Worm (Caenorhabditis elegans): ENCODE data around the gene hpo-25.

Gene hpo-25

DNA sequence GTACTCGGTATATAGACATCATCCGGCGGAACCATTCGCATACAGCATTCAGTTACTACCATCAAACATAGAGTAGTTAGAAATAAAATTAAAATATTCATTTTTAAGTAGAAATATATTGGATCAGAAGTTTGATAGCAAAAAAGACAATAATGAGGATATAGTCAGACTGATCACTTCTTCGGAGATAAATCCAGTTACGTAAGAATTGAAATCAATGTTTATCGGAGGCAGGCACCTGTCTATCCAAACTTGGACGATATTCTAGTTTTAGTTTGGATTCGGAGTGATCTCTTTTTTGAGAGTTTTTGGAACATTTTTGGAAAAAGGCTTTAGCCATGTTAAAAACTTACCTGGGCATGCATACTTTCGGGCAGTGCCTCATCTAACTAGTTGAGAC is 14.3 kb downstream of the hpo-25 start, which contains the start of gene F16G10.8:
F16G10.8 (minus strand) TSS at position 101 of the 400 bp plus-strand sequence.
- TF ChIP-seq aly-2 (tag; optimal IDR thresholded peaks at IDR 0.05) (no peak), eor-1 (tag; optimal IDR thresholded peaks at IDR 0.05) (no peak), ceh-28 (tag; optimal IDR thresholded peaks at IDR 0.05) (no peak), nhr-28 (tag; optimal IDR thresholded peaks at IDR 0.05) (no peak), nhr-67 (tag; optimal IDR thresholded peaks at IDR 0.05) (no peak), pqm-1 (tag; optimal IDR thresholded peaks at IDR 0.05) (no peak), ZK546.5 (tag; optimal IDR thresholded peaks at IDR 0.05) (no peak), nhr-76 (tag; optimal IDR thresholded peaks at IDR 0.05) (no peak), nhr-77 (tag; optimal IDR thresholded peaks at IDR 0.05) (no peak), nhr-237 (tag; optimal IDR thresholded peaks at IDR 0.05) (no peak), jun-1 (tag; optimal IDR thresholded peaks at IDR 0.05) (no peak), snpc-4 (tag; optimal IDR thresholded peaks at IDR 0.05) (no peak)

DNA sequence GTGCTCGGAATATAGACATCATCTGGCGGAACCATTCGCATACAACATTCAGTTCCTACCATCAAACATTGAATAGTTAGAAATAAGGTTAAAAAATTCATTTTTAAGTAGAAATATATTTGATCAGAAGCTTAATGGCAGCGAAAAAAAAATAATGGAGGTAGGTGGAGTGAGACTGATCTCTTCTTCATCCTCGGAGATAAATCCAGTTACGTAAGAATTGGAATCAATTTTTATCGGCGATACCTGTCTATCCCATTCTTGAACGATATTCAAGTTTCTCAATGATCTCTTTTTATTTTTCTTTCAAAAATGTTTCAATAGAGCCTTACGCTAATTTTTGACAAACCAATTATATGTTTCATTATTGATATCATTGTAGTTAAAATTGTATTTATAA is 16.4 kb downstream of the hpo-25 start, which contains the start of gene F16G10.9:
F16G10.9 (minus strand) TSS at position 101 of the 400 bp plus-strand sequence.
- TF ChIP-seq fkh-10 (GFP tag; optimal IDR thresholded peaks at IDR 0.05) (no peak), zag-1 (tag; optimal IDR thresholded peaks at IDR 0.05) (no peak)

DNA sequence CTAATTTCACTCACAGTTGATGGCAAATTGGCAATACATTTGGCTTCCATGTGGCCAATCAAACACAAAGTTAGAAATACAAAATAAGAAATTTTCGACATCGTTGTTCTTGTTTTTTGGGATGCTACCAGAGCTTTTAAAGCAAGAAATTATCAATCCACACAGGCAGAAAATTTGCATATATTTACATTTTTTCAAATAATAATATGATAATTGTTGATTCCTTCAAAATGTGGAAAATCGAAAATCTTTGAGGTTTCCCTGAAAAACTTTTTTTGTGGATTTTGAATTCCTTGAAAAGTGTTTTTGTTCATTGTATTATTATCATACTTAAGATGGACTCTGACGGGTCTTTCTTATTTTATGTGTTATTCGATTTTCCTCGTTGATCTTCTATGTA is 21.8 kb downstream of the hpo-25 start, which contains the start of gene F16G10.10:
F16G10.10 (minus strand) TSS at position 101 of the 400 bp plus-strand sequence.
- no peak for TF ChIP-seq nhr-67 (tag; optimal IDR thresholded peaks at IDR 0.05)
- no peak for TF ChIP-seq pha-4 (tag; optimal IDR thresholded peaks at IDR 0.05)
- TF ChIP-seq aly-2 (tag; optimal IDR thresholded peaks at IDR 0.05) = no peak
- TF ChIP-seq ztf-11 (tag; optimal IDR thresholded peaks at IDR 0.05) = no peak
- no peak for TF ChIP-seq jun-1 (tag; optimal IDR thresholded peaks at IDR 0.05)
- TF ChIP-seq nhr-11 (tag; optimal IDR thresholded peaks at IDR 0.05) = no peak
- TF ChIP-seq elt-1 (tag; optimal IDR thresholded peaks at IDR 0.05) = no peak
- no peak for TF ChIP-seq ceh-9 (tag; optimal IDR thresholded peaks at IDR 0.05)
- no peak for TF ChIP-seq nhr-25 (tag; optimal IDR thresholded peaks at IDR 0.05)
- TF ChIP-seq fos-1 (tag; optimal IDR thresholded peaks at IDR 0.05) = no peak
- no peak for TF ChIP-seq zag-1 (tag; optimal IDR thresholded peaks at IDR 0.05)
- TF ChIP-seq hmg-11 (tag; optimal IDR thresholded peaks at IDR 0.05) = no peak
- no peak for TF ChIP-seq nhr-237 (tag; optimal IDR thresholded peaks at IDR 0.05)
- no peak for TF ChIP-seq daf-12 (tag; optimal IDR thresholded peaks at IDR 0.05)
- TF ChIP-seq lsy-12 (tag; optimal IDR thresholded peaks at IDR 0.05) = no peak
- TF ChIP-seq lin-39 (tag; optimal IDR thresholded peaks at IDR 0.05) = no peak
- TF ChIP-seq fkh-10 (GFP tag; optimal IDR thresholded peaks at IDR 0.05) = no peak
- no peak for TF ChIP-seq nhr-43 (tag; optimal IDR thresholded peaks at IDR 0.05; ENCODE audit: poor library complexity, severe bottlenecking)
- TF ChIP-seq lin-15B (tag; optimal IDR thresholded peaks at IDR 0.05) = no peak

DNA sequence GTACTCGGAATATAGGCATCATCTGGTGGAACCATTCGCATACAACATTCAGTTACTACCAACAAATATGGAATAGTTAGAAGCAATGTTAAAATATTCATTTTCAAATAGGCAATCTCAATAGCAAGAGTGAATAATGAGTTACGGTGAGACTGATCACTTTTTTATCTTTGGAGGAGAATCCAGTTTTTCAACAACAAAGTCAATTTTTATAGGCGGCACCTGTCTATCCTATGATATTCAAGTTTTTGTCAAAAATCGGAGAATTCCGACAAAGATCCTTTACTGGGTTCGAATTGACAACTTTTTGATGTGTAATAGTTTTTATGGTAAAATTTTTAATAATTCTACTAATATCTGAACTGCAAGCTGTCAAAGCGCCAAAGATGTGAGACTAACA is 24.8 kb downstream of the hpo-25 start, which contains the start of gene F16G10.11:
F16G10.11 (minus strand) TSS at position 101 of the 400 bp plus-strand sequence.
- TF ChIP-seq lsy-12 (tag; optimal IDR thresholded peaks at IDR 0.05) = no peak

DNA sequence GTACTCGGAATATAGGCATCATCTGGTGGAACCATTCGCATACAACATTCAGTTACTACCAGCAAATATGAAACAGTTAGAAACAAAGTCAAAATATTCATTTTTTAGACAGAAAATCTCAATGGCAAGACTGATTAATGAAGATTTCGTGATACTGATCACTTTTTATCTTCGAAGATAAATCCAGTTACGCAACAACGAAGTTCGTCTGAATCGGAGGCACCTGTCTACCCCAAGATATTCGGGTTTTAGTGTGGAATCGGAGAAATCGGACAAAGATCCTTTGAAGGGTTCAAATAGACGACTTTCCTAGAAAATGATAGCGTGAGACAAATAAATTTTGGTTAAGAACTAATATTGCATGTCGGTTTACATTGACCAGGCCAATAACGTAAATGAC is 26.8 kb downstream of the hpo-25 start, which contains the start of gene F16G10.13:
F16G10.13 (minus strand) TSS at position 101 of the 400 bp plus-strand sequence.
- TF ChIP-seq mml-1 (tag; optimal IDR thresholded peaks at IDR 0.05) (no peak), unc-39 (tag; optimal IDR thresholded peaks at IDR 0.05) (no peak), lsy-12 (tag; optimal IDR thresholded peaks at IDR 0.05) (no peak), mdl-1 (tag; optimal IDR thresholded peaks at IDR 0.05) (no peak), ceh-16 (tag; optimal IDR thresholded peaks at IDR 0.05) (no peak)

DNA sequence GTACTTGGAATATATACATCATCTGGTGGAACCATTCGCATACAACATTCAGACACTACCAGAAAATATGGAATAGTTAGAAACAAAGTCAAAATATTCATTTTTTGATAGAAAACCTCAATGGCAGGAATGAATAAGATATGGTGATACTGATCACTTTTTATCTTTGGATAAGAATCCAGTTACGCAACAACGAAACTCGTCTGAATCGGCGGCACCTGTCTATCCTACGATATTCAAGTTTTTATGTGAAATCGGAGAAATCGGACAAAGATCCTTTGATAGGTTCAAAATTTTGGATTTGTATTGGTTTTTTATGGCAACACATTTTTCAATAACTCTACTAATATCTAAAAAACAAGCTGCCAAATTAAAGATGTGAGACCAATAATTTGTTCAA is 29.8 kb downstream of the hpo-25 start, which contains the start of gene F16G10.14:
F16G10.14 (minus strand) TSS at position 101 of the 400 bp plus-strand sequence.
- TF ChIP-seq elt-1 (tag; optimal IDR thresholded peaks at IDR 0.05) (no peak), mml-1 (tag; optimal IDR thresholded peaks at IDR 0.05) (no peak), nhr-28 (tag; optimal IDR thresholded peaks at IDR 0.05) (no peak), ZK546.5 (tag; optimal IDR thresholded peaks at IDR 0.05) (no peak), lin-39 (tag; optimal IDR thresholded peaks at IDR 0.05) (no peak), ztf-11 (tag; optimal IDR thresholded peaks at IDR 0.05) (no peak), eor-1 (tag; optimal IDR thresholded peaks at IDR 0.05) (no peak), nhr-12 (tag; optimal IDR thresholded peaks at IDR 0.05) (no peak), nhr-11 (tag; optimal IDR thresholded peaks at IDR 0.05) (no peak), nhr-25 (tag; optimal IDR thresholded peaks at IDR 0.05) (no peak)
